Fruit fly (Drosophila melanogaster): ENCODE results near the gene kairos.

DNA sequence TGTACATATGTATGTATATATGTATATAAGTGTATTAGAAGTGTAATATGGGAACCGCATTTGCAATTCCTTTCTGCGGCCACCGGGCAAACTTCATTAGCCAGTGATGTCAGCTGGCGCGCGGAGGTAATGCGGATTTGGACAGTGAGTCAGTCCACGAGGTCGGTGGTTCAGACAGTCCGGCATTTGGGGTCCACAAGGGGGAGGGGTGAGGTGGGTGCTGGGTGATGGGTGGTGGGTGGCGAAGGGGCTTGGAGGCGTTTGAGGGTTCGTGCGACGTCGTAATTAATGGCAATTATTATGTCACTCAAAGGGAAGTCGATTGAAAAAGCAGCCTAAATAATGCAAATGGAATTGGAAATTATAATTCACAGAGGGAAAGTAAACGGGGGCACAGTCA lies 13.8 kb upstream of the kairos start:
- no peak for TF ChIP-seq D1 (tag; optimal IDR thresholded peaks at IDR 0.05)
- no peak for TF ChIP-seq Pif1B (GFP tag; optimal IDR thresholded peaks at IDR 0.05)
- TF ChIP-seq gl (tag; optimal IDR thresholded peaks at IDR 0.05): no peak
- TF ChIP-seq CG15710 (tag; optimal IDR thresholded peaks at IDR 0.05): no peak
- no peak for TF ChIP-seq CG32121 (GFP tag; IDR thresholded peaks at IDR 0.05)
- TF ChIP-seq Pif1A (GFP tag; optimal IDR thresholded peaks at IDR 0.05): no peak
- no peak for TF ChIP-seq fd96Ca (GFP tag; IDR thresholded peaks at IDR 0.05)
- TF ChIP-seq CG10348 (GFP tag; IDR thresholded peaks at IDR 0.05): no peak
- TF ChIP-seq CG14655 (GFP tag; optimal IDR thresholded peaks at IDR 0.05): no peak
- no peak for TF ChIP-seq CG34367 (tag; optimal IDR thresholded peaks at IDR 0.05)
- TF ChIP-seq CG12605 (GFP tag; IDR thresholded peaks at IDR 0.05): no peak
- no peak for TF ChIP-seq CG8159 (tag; optimal IDR thresholded peaks at IDR 0.05)

Data from whole organism, pupa.